Fruit fly (Drosophila melanogaster) Kc167 (cell line): ENCODE data around the gene nesd.

Experiments
- Sin3A ChIP-seq: fragments of >200 bp; optimal IDR thresholded peaks from 2 replicates; lab custom pipeline; 2018; ENCODE audit warnings: missing external identifiers
- h ChIP-seq: fragments of >200 bp; optimal IDR thresholded peaks from 3 replicates; lab custom pipeline; 2018; ENCODE audit warnings: missing external identifiers
- insv ChIP-seq: fragments of >200 bp; optimal IDR thresholded peaks from 3 replicates; lab custom pipeline; 2018; ENCODE audit warnings: missing external identifiers
- psq ChIP-seq: fragments of >200 bp; optimal IDR thresholded peaks from 2 replicates; lab custom pipeline; 2017; ENCODE audit warnings: missing external identifiers

dm6 chr2L:20077423-20078401 lies 16.1 kb upstream of the nesd start:
- TF ChIP-seq psq: no peak
- TF ChIP-seq Sin3A (lab: Kevin White, UChicago): no peak
- TF ChIP-seq insv (lab: Kevin White, UChicago): no peak
- no peak for TF ChIP-seq h (lab: Kevin White, UChicago)
